Worm (Caenorhabditis elegans): ENCODE data around the gene melo-3.

- TF ChIP-seq dao-5 (tag; optimal IDR thresholded peaks at IDR 0.05) = no peak
- TF ChIP-seq him-1 (tag; optimal IDR thresholded peaks at IDR 0.05) = no peak
- no peak for TF ChIP-seq W03F9.2 (tag; optimal IDR thresholded peaks at IDR 0.05)
Measured at ce11 chrV:15058965-15059364, 22.3 kb upstream of the melo-3 start.
